Worm (Caenorhabditis elegans) whole organism, L4 larva: ENCODE measurements around the gene chd-3.

Source experiments
- F10B5.3 ChIP-seq: sonication (generic microtip); optimal IDR thresholded peaks from 2 replicates; lab custom pipeline; 2016; ENCODE audit warnings: mild to moderate bottlenecking, missing genetic modification characterization, missing compliant biosample characterization
- F44E2.7 ChIP-seq: fragments of 200-800 bp; sonication (Bioruptor generic); IDR thresholded peaks from 2 replicates; pipeline ENCODE4 v2.1.2; 2022; ENCODE audit warnings: missing genetic modification characterization, missing compliant biosample characterization
- T26A8.4 ChIP-seq: fragments of 200-800 bp; sonication (Bioruptor generic); IDR thresholded peaks from 2 replicates; pipeline ENCODE4 v1.3.6; 2022; ENCODE audit warnings: missing genetic modification characterization, missing compliant biosample characterization
- Y75B8A.6 ChIP-seq: fragments of 200-800 bp; sonication (Bioruptor generic); IDR thresholded peaks from 2 replicates; pipeline ENCODE4 v1.3.6; 2022; ENCODE audit warnings: missing genetic modification reagents, missing genetic modification characterization, missing compliant biosample characterization
- ZK337.2 ChIP-seq: fragments of 200-800 bp; sonication (Bioruptor generic); IDR thresholded peaks from 2 replicates; pipeline ENCODE4 v1.3.6; 2022; ENCODE audit warnings: missing genetic modification reagents, missing genetic modification characterization, missing compliant biosample characterization
- ZK546.5 ChIP-seq, 2 experiments: sonication (generic microtip); optimal IDR thresholded peaks; 2 replicates each; lab custom pipeline; 2017; ENCODE audit warnings: missing biosample characterization in 2 of 2, missing genetic modification characterization in 2 of 2
- aha-1 ChIP-seq: fragments of 150-350 bp; peaks from one replicate; lab custom pipeline; 2014; ENCODE audit warnings: missing biosample characterization, missing genetic modification characterization
- ama-1 ChIP-seq: fragments of 150-350 bp; optimal IDR thresholded peaks from 2 replicates; lab custom pipeline; 2014; ENCODE audit warnings: inconsistent platforms, mixed read lengths
- attf-4 ChIP-seq: sonication (generic microtip); optimal IDR thresholded peaks from 3 replicates; lab custom pipeline; 2017; ENCODE audit warnings: missing biosample characterization, missing genetic modification characterization
- ceh-20 ChIP-seq: fragments of 200-800 bp; sonication (Bioruptor generic); IDR thresholded peaks from 2 replicates; pipeline ENCODE4 v1.3.6; 2022; ENCODE audit warnings: missing genetic modification reagents, missing genetic modification characterization, missing compliant biosample characterization
- ceh-28 ChIP-seq: fragments of 150-350 bp; optimal IDR thresholded peaks from 2 replicates; lab custom pipeline; 2014; ENCODE audit warnings: missing biosample characterization, missing genetic modification reagents, missing genetic modification characterization
- ceh-32 ChIP-seq: sonication (generic microtip); optimal IDR thresholded peaks from 2 replicates; lab custom pipeline; 2016; ENCODE audit warnings: mild to moderate bottlenecking, missing genetic modification characterization, missing compliant biosample characterization; ENCODE audit not compliant: poor library complexity
- ceh-82 ChIP-seq: sonication (generic microtip); optimal IDR thresholded peaks from 2 replicates; lab custom pipeline; 2017; ENCODE audit warnings: missing biosample characterization, missing genetic modification characterization
- cey-2 ChIP-seq: sonication (generic microtip); optimal IDR thresholded peaks from 3 replicates; lab custom pipeline; 2017; ENCODE audit warnings: missing genetic modification characterization, mild to moderate bottlenecking, missing compliant biosample characterization, antibody characterized with exemption, borderline replicate concordance; ENCODE audit not compliant: insufficient read depth
- daf-8 ChIP-seq: fragments of 200-800 bp; sonication (Bioruptor generic); IDR thresholded peaks from 2 replicates; pipeline ENCODE4 v1.3.6; 2022; ENCODE audit warnings: missing genetic modification characterization, missing compliant biosample characterization
- dmd-6 ChIP-seq: fragments of 200-800 bp; sonication (Bioruptor generic); IDR thresholded peaks from 2 replicates; pipeline ENCODE4 v1.3.6; 2022; ENCODE audit warnings: missing genetic modification reagents, missing genetic modification characterization, missing compliant biosample characterization
- dpl-1 ChIP-seq: fragments of 150-350 bp; optimal IDR thresholded peaks from 2 replicates; lab custom pipeline; 2014; ENCODE audit warnings: missing biosample characterization, missing genetic modification reagents, missing genetic modification characterization
- dve-1 ChIP-seq: sonication (generic microtip); optimal IDR thresholded peaks from 2 replicates; lab custom pipeline; 2017; ENCODE audit warnings: antibody characterized with exemption, mild to moderate bottlenecking, missing genetic modification characterization, missing compliant biosample characterization; ENCODE audit not compliant: insufficient read depth
- egl-43 ChIP-seq: fragments of 200-800 bp; sonication (Bioruptor generic); IDR thresholded peaks from 2 replicates; pipeline ENCODE4 v1.3.6; 2022; ENCODE audit warnings: missing genetic modification reagents, missing genetic modification characterization, missing compliant biosample characterization
- gei-8 ChIP-seq: fragments of 200-800 bp; sonication (Bioruptor generic); optimal IDR thresholded peaks from 2 replicates; lab custom pipeline; 2018; ENCODE audit warnings: mild to moderate bottlenecking, missing genetic modification characterization, missing compliant biosample characterization
- hlh-11 ChIP-seq: fragments of 200-800 bp; sonication (Bioruptor generic); optimal IDR thresholded peaks from 2 replicates; lab custom pipeline; 2018; ENCODE audit warnings: mild to moderate bottlenecking, missing genetic modification characterization, missing compliant biosample characterization
- hmg-1.1 ChIP-seq: fragments of 200-800 bp; sonication (Bioruptor generic); IDR thresholded peaks from 2 replicates; pipeline ENCODE4 v1.3.6; 2022; ENCODE audit warnings: missing genetic modification reagents, missing genetic modification characterization, missing compliant biosample characterization
- lim-7 ChIP-seq: fragments of 200-800 bp; sonication (Bioruptor generic); IDR thresholded peaks from 2 replicates; pipeline ENCODE4 v1.3.6; 2022; ENCODE audit warnings: missing genetic modification characterization, missing compliant biosample characterization
- lin-1 ChIP-seq: fragments of 200-800 bp; sonication (Bioruptor generic); IDR thresholded peaks from 2 replicates; pipeline ENCODE4 v1.3.6; 2022; ENCODE audit warnings: missing genetic modification reagents, missing genetic modification characterization, missing compliant biosample characterization
- lin-29 ChIP-seq: fragments of 200-800 bp; sonication (Bioruptor generic); IDR thresholded peaks from 2 replicates; pipeline ENCODE4 v1.3.6; 2022; ENCODE audit warnings: missing genetic modification reagents, missing genetic modification characterization, missing compliant biosample characterization
- lir-3 ChIP-seq: sonication (generic microtip); optimal IDR thresholded peaks from 2 replicates; lab custom pipeline; 2016; ENCODE audit warnings: mild to moderate bottlenecking, missing genetic modification characterization, missing compliant biosample characterization
- madf-5 ChIP-seq, 2 experiments: fragments of 200-800 bp; sonication (Bioruptor generic); IDR thresholded peaks; 2 replicates each; pipeline ENCODE4 v1.3.6; 2022; ENCODE audit warnings: missing compliant biosample characterization in 2 of 2, missing genetic modification characterization in 2 of 2
- mdt-29 ChIP-seq: fragments of 200-800 bp; sonication (Bioruptor generic); IDR thresholded peaks from 2 replicates; pipeline ENCODE4 v1.3.6; 2022; ENCODE audit warnings: missing genetic modification reagents, missing genetic modification characterization, missing compliant biosample characterization
- mep-1 ChIP-seq: fragments of 150-350 bp; sonication (generic microtip); optimal IDR thresholded peaks from 3 replicates; lab custom pipeline; 2014; ENCODE audit warnings: missing biosample characterization, missing genetic modification characterization
- mes-2 ChIP-seq: sonication (generic microtip); optimal IDR thresholded peaks from 2 replicates; lab custom pipeline; 2016; ENCODE audit warnings: missing genotype, mild to moderate bottlenecking, missing genetic modification characterization, missing compliant biosample characterization; ENCODE audit not compliant: poor library complexity, severe bottlenecking
- mxl-3 ChIP-seq: fragments of 200-800 bp; sonication (Bioruptor generic); optimal IDR thresholded peaks from 2 replicates; lab custom pipeline; 2018; ENCODE audit warnings: mild to moderate bottlenecking, missing genetic modification characterization, missing compliant biosample characterization
- nhr-111 ChIP-seq: fragments of 200-800 bp; sonication (Bioruptor generic); optimal IDR thresholded peaks from 2 replicates; lab custom pipeline; 2018; ENCODE audit warnings: mild to moderate bottlenecking, missing genetic modification characterization, missing compliant biosample characterization
- nhr-237 ChIP-seq: sonication (generic microtip); optimal IDR thresholded peaks from 2 replicates; lab custom pipeline; 2017; ENCODE audit warnings: missing biosample characterization, missing genetic modification characterization
- nhr-25 ChIP-seq: sonication (generic microtip); optimal IDR thresholded peaks from 2 replicates; lab custom pipeline; 2017; ENCODE audit warnings: missing genetic modification characterization, mild to moderate bottlenecking, missing compliant biosample characterization, antibody characterized with exemption, moderate library complexity, borderline replicate concordance; ENCODE audit not compliant: insufficient read depth
- nhr-28 ChIP-seq: fragments of 150-350 bp; optimal IDR thresholded peaks from 2 replicates; lab custom pipeline; 2014; ENCODE audit warnings: missing biosample characterization, missing genetic modification characterization
- nhr-6 ChIP-seq: fragments of 150-350 bp; optimal IDR thresholded peaks from 2 replicates; lab custom pipeline; 2014; ENCODE audit warnings: missing biosample characterization, missing genetic modification characterization
- nhr-77 ChIP-seq: fragments of 150-350 bp; optimal IDR thresholded peaks from 2 replicates; lab custom pipeline; 2014; ENCODE audit warnings: missing biosample characterization, missing genetic modification characterization
- pha-4 ChIP-seq, 2 experiments: fragments of 150-350 bp in 1 of 2; fragments of 200-800 bp in 1 of 2; sonication (Bioruptor generic) in 1 of 2; IDR thresholded peaks in 1 of 2; optimal IDR thresholded peaks in 1 of 2; 2 replicates each; pipeline versions ENCODE4 v1.3.6 to Lab custom; 2014 to 2022; ENCODE audit warnings: missing genetic modification characterization in 2 of 2, missing genetic modification reagents in 2 of 2, missing biosample characterization in 1 of 2, missing compliant biosample characterization in 1 of 2
- php-3 ChIP-seq: fragments of 200-800 bp; sonication (Bioruptor generic); IDR thresholded peaks from 2 replicates; pipeline ENCODE4 v1.3.6; 2022; ENCODE audit warnings: missing genetic modification reagents, missing genetic modification characterization, missing compliant biosample characterization
- rbr-2 ChIP-seq: sonication (generic microtip); optimal IDR thresholded peaks from 2 replicates; lab custom pipeline; 2016; ENCODE audit warnings: missing genotype, missing genetic modification characterization, missing compliant biosample characterization
- saeg-2 ChIP-seq: fragments of 200-800 bp; sonication (Bioruptor generic); IDR thresholded peaks from 2 replicates; pipeline ENCODE4 v1.3.6; 2022; ENCODE audit warnings: missing genetic modification reagents, missing genetic modification characterization, missing compliant biosample characterization
- set-16 ChIP-seq: fragments of 200-800 bp; sonication (Bioruptor generic); IDR thresholded peaks from 2 replicates; pipeline ENCODE4 v1.3.6; 2022; ENCODE audit warnings: missing genetic modification reagents, missing genetic modification characterization, missing compliant biosample characterization
- snpc-1.2 ChIP-seq: fragments of 200-800 bp; sonication (Bioruptor generic); IDR thresholded peaks from 2 replicates; pipeline ENCODE4 v1.3.6; 2022; ENCODE audit warnings: missing genetic modification reagents, missing genetic modification characterization, missing compliant biosample characterization
- tag-97 ChIP-seq: fragments of 200-800 bp; sonication (Bioruptor generic); IDR thresholded peaks from 2 replicates; pipeline ENCODE4 v1.3.6; 2022; ENCODE audit warnings: missing genetic modification characterization, missing compliant biosample characterization
- tra-1 ChIP-seq: fragments of 200-800 bp; sonication (Bioruptor generic); IDR thresholded peaks from 2 replicates; pipeline ENCODE4 v1.3.6; 2022; ENCODE audit warnings: missing genetic modification reagents, missing genetic modification characterization, missing compliant biosample characterization
- unc-39 ChIP-seq: sonication (generic microtip); optimal IDR thresholded peaks from 2 replicates; lab custom pipeline; 2017; ENCODE audit warnings: missing biosample characterization, missing genetic modification characterization
- unc-62 ChIP-seq, 3 experiments: fragments of 150-350 bp in 1 of 3; sonication (generic microtip); optimal IDR thresholded peaks in 2 of 3; peaks in 1 of 3; 1 replicate in 1 of 3; 2 replicates in 2 of 3; lab custom pipeline; 2014 to 2017; ENCODE audit warnings: missing biosample characterization in 3 of 3, missing genetic modification characterization in 3 of 3, missing genetic modification reagents in 3 of 3, missing genotype in 1 of 3
- vab-7 ChIP-seq: fragments of 200-800 bp; sonication (Bioruptor generic); IDR thresholded peaks from 2 replicates; pipeline ENCODE4 v1.3.6; 2022; ENCODE audit warnings: missing genetic modification reagents, missing genetic modification characterization, missing compliant biosample characterization
- ztf-11 ChIP-seq: fragments of 150-350 bp; optimal IDR thresholded peaks from 2 replicates; lab custom pipeline; 2014; ENCODE audit warnings: missing biosample characterization, missing genetic modification characterization
- ztf-7 ChIP-seq: fragments of 150-350 bp; optimal IDR thresholded peaks from 2 replicates; lab custom pipeline; 2014; ENCODE audit warnings: missing biosample characterization, missing genetic modification characterization

chd-3 gene

DNA sequence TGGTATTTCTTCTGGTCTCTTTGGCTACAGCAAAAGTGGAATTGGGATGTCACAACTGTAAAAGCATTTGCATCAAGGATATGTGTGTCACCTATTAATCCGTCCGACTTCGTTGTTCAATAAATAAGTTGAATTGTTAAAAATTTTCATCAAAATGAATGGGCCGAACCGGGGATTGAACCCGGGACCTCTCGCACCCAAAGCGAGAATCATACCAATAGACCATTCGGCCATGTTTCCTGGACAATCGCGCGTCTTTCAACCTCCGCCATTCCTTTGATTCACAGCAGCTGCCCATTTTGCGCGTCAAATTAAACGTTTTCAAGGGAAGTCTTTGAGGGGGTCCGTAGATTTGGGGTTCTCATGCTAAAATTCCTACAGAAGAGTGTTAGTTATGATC, 2.3 kb upstream of the chd-3 start (continued):
- TF ChIP-seq mes-2 (tag; lab: Kevin White, UChicago) (peak; percentile 33), ceh-32 (tag; lab: Kevin White, UChicago) (no peak), Y75B8A.6 (GFP tag; lab: Robert Waterston, UW) (no peak), mep-1 (tag; lab: Kevin White, UChicago) (no peak), T26A8.4 (GFP tag; lab: Robert Waterston, UW) (peak; percentile 26; the same call in 1 of the 2 replicates), tag-97 (no peak), lim-7 (GFP tag; lab: Robert Waterston, UW) (peak; percentile 78), ztf-7 (tag; lab: Kevin White, UChicago) (no peak), daf-8 (GFP tag; lab: Robert Waterston, UW) (no peak), nhr-25 (tag; lab: Kevin White, UChicago) (no peak), gei-8 (GFP tag; lab: Kevin White, UChicago) (no peak), ceh-20 (GFP tag; lab: Robert Waterston, UW) (no peak), egl-43 (GFP tag; lab: Robert Waterston, UW) (peak; percentile 76), ZK337.2 (no peak), php-3 (no peak), tra-1 (0 out of 2 replicates have a peak, but pooled peaks have one; percentile 31), pha-4 (GFP tag; IDR thresholded peaks at IDR 0.05; lab: Robert Waterston, UW) (no peak), pha-4 (tag; optimal IDR thresholded peaks at IDR 0.05; lab: Kevin White, UChicago) (no peak), ceh-82 (tag; lab: Kevin White, UChicago) (no peak), nhr-28 (no peak), cey-2 (tag; lab: Kevin White, UChicago) (no peak), lin-1 (GFP tag; lab: Robert Waterston, UW) (no peak), ceh-28 (no peak), lin-29 (GFP tag; lab: Robert Waterston, UW) (no peak), mxl-3 (no peak), hmg-1.1 (no peak), dpl-1 (GFP tag; lab: Kevin White, UChicago) (no peak), nhr-77 (tag; lab: Kevin White, UChicago) (no peak), set-16 (GFP tag; lab: Robert Waterston, UW) (no peak), rbr-2 (tag; lab: Kevin White, UChicago) (no peak), unc-39 (tag; lab: Kevin White, UChicago) (no peak), hlh-11 (tag; lab: Kevin White, UChicago) (no peak), nhr-6 (no peak), aha-1 (tag; lab: Kevin White, UChicago) (peak; percentile 87), dmd-6 (GFP tag; lab: Robert Waterston, UW) (no peak), lir-3 (peak; percentile 17), ZK546.5 (tag; optimal IDR thresholded peaks at IDR 0.05; lab: Kevin White, UChicago) (no peak), nhr-237 (tag; lab: Kevin White, UChicago) (no peak), vab-7 (peak; percentile 32; the same call in 1 of the 2 replicates), saeg-2 (GFP tag; lab: Robert Waterston, UW) (no peak), dve-1 (tag; lab: Kevin White, UChicago) (no peak), F10B5.3 (tag; lab: Kevin White, UChicago) (no peak), ztf-11 (tag; lab: Kevin White, UChicago) (no peak), snpc-1.2 (GFP tag; lab: Robert Waterston, UW) (peak; percentile 78), unc-62 (GFP tag; optimal IDR thresholded peaks at IDR 0.05 in 1 of 2; lab: Kevin White, UChicago) (no peak), unc-62 (tag; optimal IDR thresholded peaks at IDR 0.05; lab: Kevin White, UChicago) (no peak), F44E2.7 (no peak), ama-1 (no peak), nhr-111 (GFP tag; lab: Kevin White, UChicago) (no peak), attf-4 (tag; lab: Kevin White, UChicago) (no peak), mdt-29 (GFP tag; lab: Robert Waterston, UW) (no peak), madf-5 (GFP tag; IDR thresholded peaks at IDR 0.05; lab: Robert Waterston, UW) (peak; percentile 34 to 62; a peak in 1 of 4 replicates)
